Worm (Caenorhabditis elegans) whole organism, L4 larva: ENCODE results near the gene lgc-36.

Experiments
- ama-1 ChIP-seq: fragments of 150-350 bp; optimal IDR thresholded peaks from 2 replicates; lab custom pipeline; 2014; ENCODE audit warnings: inconsistent platforms, mixed read lengths
- nhr-77 ChIP-seq: fragments of 150-350 bp; optimal IDR thresholded peaks from 2 replicates; lab custom pipeline; 2014; ENCODE audit warnings: missing biosample characterization, missing genetic modification characterization

DNA sequence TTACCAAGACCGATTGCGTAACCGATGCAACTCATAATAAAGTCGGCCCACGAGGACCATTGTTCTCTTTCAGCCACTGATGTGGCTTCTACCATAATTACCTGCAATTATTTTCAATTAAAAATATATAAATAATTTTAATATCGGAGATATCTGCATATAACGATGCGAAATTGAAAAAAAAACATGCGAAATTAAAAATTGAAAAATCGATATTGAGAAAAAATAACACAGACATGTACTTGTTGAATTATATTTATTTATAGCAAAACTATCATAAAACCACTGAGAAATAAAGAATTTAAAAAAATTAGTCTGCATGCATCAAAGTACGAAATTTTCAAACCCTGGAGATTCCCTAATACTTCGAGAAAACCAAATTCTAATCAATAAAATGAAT lies 49.5 kb upstream of the lgc-36 start, which contains the start of gene snf-11:
- TF ChIP-seq nhr-77 (no peak), ama-1 (no peak)
